Fruit fly (Drosophila melanogaster): ENCODE results near the gene CG10183.

DNA sequence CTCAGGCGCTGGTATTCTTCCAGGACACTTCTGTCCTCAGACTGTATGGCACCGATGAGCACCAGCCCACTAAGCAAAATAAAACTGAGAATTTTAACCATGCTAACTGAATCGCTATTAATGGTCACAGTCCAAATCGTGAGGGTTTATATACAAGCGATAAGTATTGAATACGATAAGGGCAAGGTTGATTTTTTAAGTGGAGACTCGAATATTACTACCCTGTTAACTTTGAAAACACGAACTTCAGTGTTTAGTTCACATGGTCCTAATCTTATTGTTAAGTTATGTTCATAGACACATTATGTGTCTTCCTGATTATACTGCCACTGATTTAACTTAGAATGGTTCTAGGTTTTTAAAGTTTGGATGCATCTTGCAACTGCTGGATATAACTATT lies 6.2 kb downstream of the CG10183 start, which contains the start of gene CG33337:
- TF ChIP-seq CG4282 (GFP tag; optimal IDR thresholded peaks at IDR 0.05) (no peak), B-H2 (GFP tag; optimal IDR thresholded peaks at IDR 0.05) (no peak), CG14667 (GFP tag; IDR thresholded peaks at IDR 0.05) (no peak), NC2β (GFP tag; optimal IDR thresholded peaks at IDR 0.05) (no peak), ash1 (GFP tag; optimal IDR thresholded peaks at IDR 0.05) (no peak), CG4328 (GFP tag; optimal IDR thresholded peaks at IDR 0.05) (no peak), sug (tag; optimal IDR thresholded peaks at IDR 0.05) (no peak), HmgD (GFP tag; optimal IDR thresholded peaks at IDR 0.05) (no peak), kay (GFP tag; optimal IDR thresholded peaks at IDR 0.05) (no peak), lmd (GFP tag; IDR thresholded peaks at IDR 0.05) (no peak), CG4707 (GFP tag; optimal IDR thresholded peaks at IDR 0.05) (no peak), Sox100B (GFP tag; optimal IDR thresholded peaks at IDR 0.05) (no peak)

Measured in whole organism, embryonic.